Fruit fly (Drosophila melanogaster): ENCODE results near the gene pbl.

Gene pbl

dm6 chr3L:7867036-7867787, 44.5 kb downstream of the pbl start, which contains the start of gene Pdp1:
Gene Pdp1, minus strand, starts transcription at chr3L:7867369.
- no peak for TF ChIP-seq CTCF (optimal IDR thresholded peaks at IDR 0.05)
- TF ChIP-seq CG8478 (optimal IDR thresholded peaks at IDR 0.05), result no peak

dm6 chr3L:7866558-7866957, 45.2 kb downstream of the pbl start:
- TF ChIP-seq CTCF (optimal IDR thresholded peaks at IDR 0.05) (no peak), CG8478 (optimal IDR thresholded peaks at IDR 0.05) (no peak)

- TF ChIP-seq CG8478 (optimal IDR thresholded peaks at IDR 0.05) (no peak), CTCF (optimal IDR thresholded peaks at IDR 0.05) (no peak)
These were observed 45.9 kb downstream of the pbl start for dm6 chr3L:7865747-7866387.

- no peak for TF ChIP-seq CG8478 (optimal IDR thresholded peaks at IDR 0.05)
- no peak for TF ChIP-seq CTCF (optimal IDR thresholded peaks at IDR 0.05)
These were observed 46.5 kb downstream of the pbl start for dm6 chr3L:7865094-7865746.

- TF ChIP-seq CG8478 (optimal IDR thresholded peaks at IDR 0.05), result no peak
- no peak for TF ChIP-seq CTCF (optimal IDR thresholded peaks at IDR 0.05)
These were observed 47.9 kb downstream of the pbl start for dm6 chr3L:7863766-7864305.

dm6 chr3L:7863267-7863765, 48.4 kb downstream of the pbl start:
- TF ChIP-seq CG8478 (optimal IDR thresholded peaks at IDR 0.05), result no peak
- TF ChIP-seq CTCF (optimal IDR thresholded peaks at IDR 0.05), result no peak

- TF ChIP-seq CTCF (optimal IDR thresholded peaks at IDR 0.05), result no peak
- no peak for TF ChIP-seq CG8478 (optimal IDR thresholded peaks at IDR 0.05)
These were observed 49.3 kb downstream of the pbl start for dm6 chr3L:7862238-7863022.

dm6 chr3L:7861807-7862206, 49.9 kb downstream of the pbl start:
- TF ChIP-seq CG8478 (optimal IDR thresholded peaks at IDR 0.05) (no peak), CTCF (optimal IDR thresholded peaks at IDR 0.05) (no peak)

- TF ChIP-seq CTCF (optimal IDR thresholded peaks at IDR 0.05) (no peak), CG8478 (optimal IDR thresholded peaks at IDR 0.05) (no peak)
These were observed 50.9 kb downstream of the pbl start for dm6 chr3L:7860634-7861431.

- TF ChIP-seq CTCF (optimal IDR thresholded peaks at IDR 0.05) (no peak), CG8478 (optimal IDR thresholded peaks at IDR 0.05) (no peak)
These were observed 52.0 kb downstream of the pbl start for dm6 chr3L:7859802-7860201.

- TF ChIP-seq CTCF (optimal IDR thresholded peaks at IDR 0.05), result no peak
These were observed 53.2 kb downstream of the pbl start for dm6 chr3L:7858325-7859114.

- TF ChIP-seq CG8478 (optimal IDR thresholded peaks at IDR 0.05) (no peak), CTCF (optimal IDR thresholded peaks at IDR 0.05) (no peak)
These were observed 55.2 kb downstream of the pbl start for dm6 chr3L:7856626-7856937.

Data from S2 (cell line).